Worm (Caenorhabditis elegans) whole organism, mixed stage, embryonic: ENCODE data around the gene iglr-1.

Experiments
- M03D4.4 ChIP-seq: sonication (generic microtip); optimal IDR thresholded peaks from 2 replicates; lab custom pipeline; 2017; ENCODE audit warnings: mild to moderate bottlenecking, missing genetic modification characterization, missing compliant biosample characterization
- bed-3 ChIP-seq: fragments of 200-800 bp; sonication (Bioruptor generic); optimal IDR thresholded peaks from 3 replicates; lab custom pipeline; 2018; ENCODE audit warnings: mild to moderate bottlenecking, missing genetic modification characterization, moderate library complexity, missing compliant biosample characterization
- blmp-1 ChIP-seq: fragments of 150-350 bp; optimal IDR thresholded peaks from 2 replicates; lab custom pipeline; 2014; ENCODE audit warnings: missing biosample characterization, missing genetic modification characterization
- ceh-39 ChIP-seq: fragments of 150-350 bp; optimal IDR thresholded peaks from 2 replicates; lab custom pipeline; 2014; ENCODE audit warnings: missing biosample characterization, missing genetic modification characterization
- ceh-43 ChIP-seq: fragments of 200-800 bp; sonication (Bioruptor generic); optimal IDR thresholded peaks from 2 replicates; lab custom pipeline; 2018; ENCODE audit warnings: mild to moderate bottlenecking, missing genetic modification characterization, moderate library complexity, missing compliant biosample characterization
- ceh-83 ChIP-seq: fragments of 200-800 bp; sonication (Bioruptor generic); optimal IDR thresholded peaks from 2 replicates; lab custom pipeline; 2018; ENCODE audit warnings: mild to moderate bottlenecking, missing genetic modification characterization, missing compliant biosample characterization
- ces-1 ChIP-seq: fragments of 150-350 bp; optimal IDR thresholded peaks from 2 replicates; lab custom pipeline; 2014; ENCODE audit warnings: missing biosample characterization, missing genetic modification reagents, missing genetic modification characterization
- cnd-1 ChIP-seq: fragments of 200-800 bp; sonication (Bioruptor generic); optimal IDR thresholded peaks from 2 replicates; lab custom pipeline; 2018; ENCODE audit warnings: mild to moderate bottlenecking, missing genetic modification characterization, missing compliant biosample characterization
- drap-1 ChIP-seq: fragments of 200-800 bp; sonication (Bioruptor generic); optimal IDR thresholded peaks from 3 replicates; lab custom pipeline; 2018; ENCODE audit warnings: mild to moderate bottlenecking, missing genetic modification characterization, missing compliant biosample characterization
- elt-1 ChIP-seq: sonication (generic microtip); optimal IDR thresholded peaks from 2 replicates; lab custom pipeline; 2017; ENCODE audit warnings: missing genetic modification characterization, mild to moderate bottlenecking, missing compliant biosample characterization, antibody characterized with exemption, moderate library complexity, borderline replicate concordance; ENCODE audit not compliant: insufficient read depth
- elt-3 ChIP-seq: fragments of 150-350 bp; optimal IDR thresholded peaks from 2 replicates; lab custom pipeline; 2014; ENCODE audit warnings: missing biosample characterization, missing genetic modification characterization
- hlh-1 ChIP-seq: fragments of 150-350 bp; optimal IDR thresholded peaks from 2 replicates; lab custom pipeline; 2014; ENCODE audit warnings: missing biosample characterization, missing genetic modification reagents, missing genetic modification characterization
- lin-13 ChIP-seq: fragments of 150-350 bp; optimal IDR thresholded peaks from 2 replicates; lab custom pipeline; 2014; ENCODE audit warnings: missing biosample characterization, missing genetic modification characterization
- lin-32 ChIP-seq: fragments of 200-800 bp; sonication (Bioruptor generic); optimal IDR thresholded peaks from 2 replicates; lab custom pipeline; 2018; ENCODE audit warnings: mild to moderate bottlenecking, missing genetic modification characterization, missing compliant biosample characterization
- mep-1 ChIP-seq: fragments of 150-350 bp; optimal IDR thresholded peaks from 2 replicates; lab custom pipeline; 2017; ENCODE audit warnings: missing biosample characterization, missing genetic modification reagents, missing genetic modification characterization, inconsistent platforms
- mls-2 ChIP-seq: sonication (generic microtip); optimal IDR thresholded peaks from 2 replicates; lab custom pipeline; 2016; ENCODE audit warnings: mild to moderate bottlenecking, missing genetic modification characterization, moderate library complexity, missing compliant biosample characterization
- nhr-12 ChIP-seq: fragments of 150-350 bp; optimal IDR thresholded peaks from 2 replicates; lab custom pipeline; 2014; ENCODE audit warnings: missing biosample characterization, missing genetic modification characterization
- nhr-2 ChIP-seq: fragments of 150-350 bp; optimal IDR thresholded peaks from 2 replicates; lab custom pipeline; 2014; ENCODE audit warnings: missing biosample characterization, missing genetic modification characterization
- nhr-237 ChIP-seq: fragments of 150-350 bp; optimal IDR thresholded peaks from 2 replicates; lab custom pipeline; 2014; ENCODE audit warnings: missing biosample characterization, missing genetic modification characterization
- nhr-28 ChIP-seq: fragments of 150-350 bp; optimal IDR thresholded peaks from 2 replicates; lab custom pipeline; 2014; ENCODE audit warnings: missing biosample characterization, missing genetic modification characterization
- nhr-76 ChIP-seq: sonication (generic microtip); optimal IDR thresholded peaks from 2 replicates; lab custom pipeline; 2017; ENCODE audit warnings: missing biosample characterization, missing genetic modification characterization
- pha-4 ChIP-seq: fragments of 150-350 bp; optimal IDR thresholded peaks from 2 replicates; lab custom pipeline; 2018; ENCODE audit warnings: missing biosample characterization, missing genetic modification reagents, missing genetic modification characterization
- sem-2 ChIP-seq: fragments of 200-800 bp; sonication (Bioruptor generic); optimal IDR thresholded peaks from 2 replicates; lab custom pipeline; 2018; ENCODE audit warnings: mild to moderate bottlenecking, missing genetic modification characterization, missing compliant biosample characterization
- sptf-1 ChIP-seq: sonication (generic microtip); optimal IDR thresholded peaks from 2 replicates; lab custom pipeline; 2017; ENCODE audit warnings: mild to moderate bottlenecking, missing genetic modification characterization, moderate library complexity, missing compliant biosample characterization
- tbx-8 ChIP-seq: fragments of 200-800 bp; sonication (Bioruptor generic); optimal IDR thresholded peaks from 2 replicates; lab custom pipeline; 2018; ENCODE audit warnings: mild to moderate bottlenecking, missing genetic modification characterization, moderate library complexity, missing compliant biosample characterization
- unc-39 ChIP-seq: fragments of 150-350 bp; optimal IDR thresholded peaks from 2 replicates; lab custom pipeline; 2014; ENCODE audit warnings: missing biosample characterization, missing genetic modification characterization
- unc-62 ChIP-seq: fragments of 150-350 bp; optimal IDR thresholded peaks from 2 replicates; lab custom pipeline; 2014; ENCODE audit warnings: missing biosample characterization, missing genetic modification reagents, missing genetic modification characterization
- zip-8 ChIP-seq: fragments of 150-350 bp; optimal IDR thresholded peaks from 2 replicates; lab custom pipeline; 2014; ENCODE audit warnings: missing biosample characterization, missing genetic modification characterization
- ztf-11 ChIP-seq: fragments of 150-350 bp; optimal IDR thresholded peaks from 2 replicates; lab custom pipeline; 2014; ENCODE audit warnings: missing biosample characterization, missing genetic modification characterization

Gene iglr-1

DNA sequence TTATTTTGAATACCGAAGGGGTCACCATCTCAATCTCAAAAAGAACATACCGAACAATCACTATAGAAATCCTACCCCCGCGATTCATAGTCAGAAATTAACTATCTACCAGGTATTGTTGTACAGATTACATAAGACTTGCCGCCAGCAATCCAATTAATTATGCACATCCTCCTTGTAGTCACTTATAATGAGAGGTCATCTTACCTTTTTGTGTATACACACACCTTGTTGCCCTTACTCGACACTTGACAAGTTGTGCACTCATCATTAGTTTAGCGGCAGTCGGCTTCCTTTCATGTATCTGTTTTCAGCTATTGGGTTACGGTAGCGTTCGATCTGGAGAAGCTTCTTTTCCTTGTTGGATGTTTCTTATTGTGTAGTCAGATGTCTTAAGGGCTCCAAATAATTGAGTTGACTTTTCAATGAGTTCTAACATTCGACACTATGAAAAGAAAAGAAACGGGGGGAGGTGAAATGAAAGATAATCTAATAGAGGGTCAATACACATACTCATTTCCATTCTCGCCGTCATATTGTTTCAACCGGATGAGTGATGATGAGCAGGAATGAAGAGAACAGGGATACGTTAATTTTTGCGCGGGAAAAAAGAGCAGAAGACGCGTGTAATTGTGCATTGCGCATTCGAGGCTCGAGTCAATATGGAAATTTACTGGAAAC, 31.6 kb downstream of the iglr-1 start:
- TF ChIP-seq nhr-2 (peak; percentile 96), ces-1 (GFP tag; lab: Kevin White, UChicago) (peak; percentile 91), ceh-39 (tag; lab: Kevin White, UChicago) (no peak)

DNA sequence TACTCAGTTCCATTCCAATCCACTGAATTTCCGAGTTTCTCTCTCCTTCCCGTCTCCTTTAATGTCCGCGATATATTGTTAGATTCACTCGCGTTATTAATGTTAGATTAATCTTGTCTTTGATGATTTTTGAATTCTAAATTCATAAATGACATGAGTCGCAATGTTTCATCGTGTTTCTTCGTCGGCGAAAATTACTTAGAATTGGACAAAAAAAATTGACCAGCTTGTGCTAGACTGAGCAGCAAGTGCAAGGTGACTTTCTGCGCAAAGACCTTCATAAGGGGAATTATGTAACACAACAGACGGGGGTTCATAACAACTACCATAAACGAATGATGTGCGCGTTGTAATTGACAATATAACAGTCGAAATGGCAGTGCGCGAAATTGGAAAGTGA, 32.8 kb downstream of the iglr-1 start:
- TF ChIP-seq nhr-28 (tag; lab: Kevin White, UChicago): no peak
- TF ChIP-seq elt-3 (tag; lab: Kevin White, UChicago): no peak
- no peak for TF ChIP-seq mep-1 (tag; lab: Kevin White, UChicago)
- peak; percentile 54 for TF ChIP-seq ces-1 (GFP tag; lab: Kevin White, UChicago)
- no peak for TF ChIP-seq unc-39 (tag; lab: Kevin White, UChicago)
- no peak for TF ChIP-seq ztf-11
- TF ChIP-seq elt-1 (tag; lab: Kevin White, UChicago): no peak
- no peak for TF ChIP-seq nhr-237 (tag; lab: Kevin White, UChicago)

DNA sequence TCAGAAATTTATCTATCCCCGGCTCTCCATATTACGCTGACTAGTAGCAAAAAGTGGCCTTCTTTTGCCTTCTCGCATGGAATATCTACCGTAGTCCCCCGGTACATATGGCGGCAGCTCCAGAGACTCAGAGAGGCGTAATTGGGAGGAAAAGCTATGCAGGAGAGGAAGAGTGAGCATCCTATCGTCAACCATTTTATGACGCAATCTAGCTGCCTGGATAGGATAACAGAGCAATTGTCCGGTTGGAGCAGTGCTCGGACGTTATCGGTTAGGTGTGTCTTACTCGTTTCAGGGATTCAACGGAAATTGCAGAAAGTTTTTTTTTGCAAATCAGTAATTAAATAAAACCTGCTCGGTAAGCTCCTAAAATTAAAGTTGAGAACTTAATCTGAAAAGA, 34.0 kb downstream of the iglr-1 start:
- TF ChIP-seq elt-1 (tag; lab: Kevin White, UChicago) (no peak), hlh-1 (tag; lab: Kevin White, UChicago) (no peak), zip-8 (tag; lab: Kevin White, UChicago) (peak; percentile 67), nhr-76 (tag; lab: Kevin White, UChicago) (no peak), ceh-83 (GFP tag; lab: Kevin White, UChicago) (no peak), blmp-1 (tag; lab: Kevin White, UChicago) (no peak), sem-2 (GFP tag; lab: Kevin White, UChicago) (no peak), mls-2 (tag; lab: Kevin White, UChicago) (no peak), nhr-2 (no peak), drap-1 (GFP tag; lab: Kevin White, UChicago) (no peak), nhr-12 (tag; lab: Kevin White, UChicago) (no peak), nhr-28 (tag; lab: Kevin White, UChicago) (no peak), ces-1 (GFP tag; lab: Kevin White, UChicago) (peak; percentile 11), lin-32 (no peak), pha-4 (tag; lab: Kevin White, UChicago) (no peak), M03D4.4 (tag; lab: Kevin White, UChicago) (no peak)

DNA sequence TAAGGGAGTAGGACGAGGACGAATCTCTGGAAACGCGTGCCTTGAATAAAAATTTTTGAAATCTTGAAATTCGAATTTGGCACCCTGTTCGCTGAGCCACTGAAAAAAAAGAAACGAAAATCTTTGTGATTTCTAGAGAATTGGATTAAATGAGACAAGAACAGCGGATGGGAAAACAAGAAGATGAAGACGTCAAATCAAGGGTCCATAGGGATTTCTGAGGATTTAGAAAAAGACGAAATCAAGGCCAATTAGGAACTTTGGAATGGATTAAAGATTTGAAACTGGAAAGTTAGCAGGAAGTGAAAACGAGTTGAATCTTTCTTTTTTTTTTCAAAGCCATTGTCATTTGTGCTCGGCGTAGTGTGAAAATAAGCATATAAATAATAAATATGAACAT, 36.6 kb downstream of the iglr-1 start, which contains the start of gene pag-3:
Gene pag-3, minus strand, starts transcription at position 101 of the 400 bp plus-strand sequence.
- TF ChIP-seq M03D4.4 (tag; lab: Kevin White, UChicago) (no peak), sptf-1 (tag; lab: Kevin White, UChicago) (no peak), cnd-1 (tag; lab: Kevin White, UChicago) (no peak), unc-62 (no peak), sem-2 (GFP tag; lab: Kevin White, UChicago) (no peak), nhr-12 (tag; lab: Kevin White, UChicago) (no peak)

DNA sequence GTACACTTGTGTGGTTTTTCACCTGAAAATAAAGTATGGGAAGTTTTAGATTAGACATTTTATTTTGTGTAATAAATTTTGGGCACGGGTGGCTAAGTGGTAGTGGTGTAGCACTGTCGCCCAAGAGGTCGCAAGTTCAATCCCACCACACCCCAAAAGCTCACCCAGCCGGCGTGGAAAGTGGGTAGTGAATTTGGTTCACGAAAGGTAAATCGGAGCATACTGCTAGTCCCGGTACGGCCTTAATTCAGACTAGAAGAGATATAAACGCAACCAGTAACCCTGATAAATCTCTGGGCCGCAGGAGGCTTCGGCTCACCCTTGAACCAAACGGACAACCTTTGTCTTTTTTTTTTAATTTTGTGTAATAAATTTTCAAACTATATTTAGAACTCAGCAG, 39.4 kb downstream of the iglr-1 start:
- TF ChIP-seq unc-39 (tag; lab: Kevin White, UChicago) (no peak), bed-3 (GFP tag; lab: Kevin White, UChicago) (no peak), tbx-8 (no peak), sptf-1 (tag; lab: Kevin White, UChicago) (no peak), lin-13 (no peak), lin-32 (no peak), nhr-12 (tag; lab: Kevin White, UChicago) (no peak)

DNA sequence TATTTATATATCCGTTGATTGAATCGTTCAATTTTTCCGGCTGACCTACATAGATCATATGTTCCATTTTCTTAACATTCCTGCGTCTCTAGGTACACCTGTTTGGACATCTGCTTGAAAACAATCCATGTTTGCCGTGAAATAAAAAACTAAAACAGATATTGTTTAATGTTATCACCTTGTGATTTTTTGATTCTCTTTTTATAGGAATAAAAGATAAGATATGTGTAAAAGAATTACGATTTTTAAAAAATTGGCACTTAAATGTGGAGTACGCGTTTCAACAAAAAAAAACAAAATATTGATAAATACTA, 43.9 kb downstream of the iglr-1 start:
- no peak for TF ChIP-seq drap-1 (GFP tag; lab: Kevin White, UChicago)
- no peak for TF ChIP-seq unc-39 (tag; lab: Kevin White, UChicago)
- TF ChIP-seq ceh-43: no peak
- TF ChIP-seq pha-4 (tag; lab: Kevin White, UChicago): no peak
- TF ChIP-seq tbx-8: no peak
- no peak for TF ChIP-seq nhr-12 (tag; lab: Kevin White, UChicago)
- no peak for TF ChIP-seq mep-1 (tag; lab: Kevin White, UChicago)
- TF ChIP-seq ces-1 (GFP tag; lab: Kevin White, UChicago): no peak
